Worm (Caenorhabditis elegans): ENCODE results near the gene H06I04.6.

H06I04.6 gene

DNA sequence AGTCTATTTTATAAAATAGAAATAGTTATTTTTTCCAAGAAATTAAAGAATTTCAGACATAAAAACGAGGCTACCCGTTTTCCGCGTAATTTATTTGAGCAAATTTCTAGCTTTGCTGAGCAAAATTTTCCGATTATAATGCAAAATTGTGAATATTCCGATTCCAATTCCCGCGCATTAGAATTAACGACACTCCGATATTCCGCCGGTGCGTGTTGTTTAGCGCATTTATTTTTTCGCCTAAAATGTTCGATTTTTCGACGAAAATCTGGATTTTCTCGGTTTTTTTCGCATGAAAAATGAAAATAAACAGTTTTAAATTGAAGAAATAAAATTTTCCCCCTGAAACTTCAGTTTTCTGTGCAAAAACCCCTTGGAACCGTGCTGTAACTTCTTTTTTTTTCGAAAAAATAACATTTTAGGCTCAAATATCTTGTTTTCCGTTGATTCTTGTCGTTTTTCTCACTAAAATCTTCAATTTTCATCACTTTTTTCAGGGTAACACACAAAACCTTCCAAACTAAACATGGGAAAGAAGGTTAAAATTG is 6.0 kb upstream of the H06I04.6 start, which contains the start of gene H06I04.3:
TSS of gene H06I04.3 (plus strand) at position 498 of the 548 bp plus-strand sequence.
- TF ChIP-seq C08G9.2 (tag; optimal IDR thresholded peaks at IDR 0.05): no peak
- no peak for TF ChIP-seq eyg-1 (tag; optimal IDR thresholded peaks at IDR 0.05)
- no peak for TF ChIP-seq hlh-15 (tag; optimal IDR thresholded peaks at IDR 0.05)
- TF ChIP-seq nfya-1 (tag; optimal IDR thresholded peaks at IDR 0.05): peak; percentile 4

ce11 chrIII:3069101-3069500 is 5.0 kb upstream of the H06I04.6 start:
- TF ChIP-seq hlh-13 (GFP tag; optimal IDR thresholded peaks at IDR 0.05): no peak
- TF ChIP-seq F13H6.1 (tag; optimal IDR thresholded peaks at IDR 0.05): no peak
- TF ChIP-seq odd-2 (tag; optimal IDR thresholded peaks at IDR 0.05): no peak
- no peak for TF ChIP-seq elt-4 (tag; optimal IDR thresholded peaks at IDR 0.05)
- TF ChIP-seq pqm-1 (tag; optimal IDR thresholded peaks at IDR 0.05): no peak
- no peak for TF ChIP-seq ahr-1 (tag; optimal IDR thresholded peaks at IDR 0.05)
- no peak for TF ChIP-seq ceh-9 (tag; optimal IDR thresholded peaks at IDR 0.05)
- no peak for TF ChIP-seq madf-2 (tag; optimal IDR thresholded peaks at IDR 0.05)
- TF ChIP-seq dmd-4 (tag; optimal IDR thresholded peaks at IDR 0.05; ENCODE audit: borderline replicate concordance): no peak
- no peak for TF ChIP-seq sox-4 (tag; optimal IDR thresholded peaks at IDR 0.05)
- no peak for TF ChIP-seq pha-4 (tag; optimal IDR thresholded peaks at IDR 0.05)
- no peak for TF ChIP-seq ztf-16 (tag; optimal IDR thresholded peaks at IDR 0.05)
- no peak for TF ChIP-seq ceh-18 (tag; optimal IDR thresholded peaks at IDR 0.05)
- TF ChIP-seq che-1 (tag; optimal IDR thresholded peaks at IDR 0.05): no peak
- TF ChIP-seq rnt-1 (tag; optimal IDR thresholded peaks at IDR 0.05): no peak
- TF ChIP-seq pat-9 (tag; optimal IDR thresholded peaks at IDR 0.05): no peak
- TF ChIP-seq syd-9 (tag; optimal IDR thresholded peaks at IDR 0.05): no peak
- no peak for TF ChIP-seq ttx-3 (tag; optimal IDR thresholded peaks at IDR 0.05)

ce11 chrIII:3067909-3068455 is 3.8 kb upstream of the H06I04.6 start, which contains the start of gene ubl-1:
Gene ubl-1 (plus strand): TSS chrIII:3068310.
- TF ChIP-seq che-1 (tag; optimal IDR thresholded peaks at IDR 0.05) (no peak), lim-6 (tag; optimal IDR thresholded peaks at IDR 0.05) (no peak), ceh-45 (GFP tag; IDR thresholded peaks at IDR 0.05) (no peak), gmeb-2 (tag; optimal IDR thresholded peaks at IDR 0.05) (no peak), pha-2 (tag; optimal IDR thresholded peaks at IDR 0.05) (no peak), ets-4 (tag; optimal IDR thresholded peaks at IDR 0.05) (peak; percentile 20), dve-1 (tag; optimal IDR thresholded peaks at IDR 0.05) (peak; percentile 27), C38D4.7 (GFP tag; optimal IDR thresholded peaks at IDR 0.05) (no peak), pat-9 (tag; optimal IDR thresholded peaks at IDR 0.05) (no peak), pax-1 (tag; optimal IDR thresholded peaks at IDR 0.05) (peak; percentile 72), fax-1 (tag; optimal IDR thresholded peaks at IDR 0.05) (no peak), ceh-48 (tag; optimal IDR thresholded peaks at IDR 0.05) (no peak), hlh-15 (tag; optimal IDR thresholded peaks at IDR 0.05) (no peak), ceh-14 (tag; optimal IDR thresholded peaks at IDR 0.05) (no peak), pros-1 (tag; optimal IDR thresholded peaks at IDR 0.05) (peak; percentile 21), T23F11.4 (GFP tag; optimal IDR thresholded peaks at IDR 0.05) (no peak), odd-2 (tag; optimal IDR thresholded peaks at IDR 0.05) (no peak), unc-55 (GFP tag; optimal IDR thresholded peaks at IDR 0.05) (no peak), K09A11.1 (tag; optimal IDR thresholded peaks at IDR 0.05; ENCODE audit: insufficient read depth) (no peak), elt-2 (tag; optimal IDR thresholded peaks at IDR 0.05) (peak; percentile 27), nfya-1 (tag; optimal IDR thresholded peaks at IDR 0.05) (peak; percentile 80), tbx-2 (tag; optimal IDR thresholded peaks at IDR 0.05) (peak; percentile 10), npax-4 (tag; optimal IDR thresholded peaks at IDR 0.05) (no peak), mec-3 (tag; optimal IDR thresholded peaks at IDR 0.05; ENCODE audit: borderline replicate concordance) (no peak), lin-11 (tag; optimal IDR thresholded peaks at IDR 0.05) (no peak), hlh-30 (tag; optimal IDR thresholded peaks at IDR 0.05; ENCODE audit: insufficient read depth) (no peak), madf-2 (tag; optimal IDR thresholded peaks at IDR 0.05) (no peak), ceh-30 (tag; optimal IDR thresholded peaks at IDR 0.05) (no peak)

All from whole organism, late embryonic.